Worm (Caenorhabditis elegans) whole organism, L4/young adult: ENCODE measurements around the gene srz-75.

Source experiments
- W03F9.2 ChIP-seq: fragments of 150-350 bp; optimal IDR thresholded peaks from 2 replicates; lab custom pipeline; 2014; ENCODE audit warnings: missing biosample characterization, missing genetic modification characterization
- dao-5 ChIP-seq: sonication (generic microtip); optimal IDR thresholded peaks from 2 replicates; lab custom pipeline; 2016; ENCODE audit warnings: missing genotype, missing genetic modification characterization, moderate library complexity, missing compliant biosample characterization
- him-1 ChIP-seq: sonication (generic microtip); optimal IDR thresholded peaks from 2 replicates; lab custom pipeline; 2016; ENCODE audit warnings: missing genotype, missing genetic modification reagents, missing genetic modification characterization, missing compliant biosample characterization

The srz-75 gene

DNA sequence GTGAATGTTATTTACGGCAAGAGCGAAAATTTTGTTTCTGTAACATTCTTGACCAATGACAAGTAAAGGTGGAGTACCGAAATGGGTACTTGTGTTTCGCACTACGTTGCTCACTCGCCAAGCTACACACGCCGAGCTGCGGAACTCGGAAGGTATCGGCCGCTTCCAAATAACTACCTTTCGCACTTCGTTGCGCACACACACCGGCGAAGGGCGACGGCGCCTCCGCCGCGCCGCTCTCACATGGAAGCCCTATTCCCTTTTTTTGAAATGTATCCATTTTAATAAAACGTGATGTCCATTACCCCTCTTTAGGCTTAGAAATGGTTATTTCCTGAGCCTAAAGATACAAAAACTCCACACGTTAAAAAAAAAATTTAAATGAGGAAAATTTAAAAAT, 16.3 kb upstream of the srz-75 start:
- TF ChIP-seq W03F9.2 (tag; lab: Kevin White, UChicago) (no peak), dao-5 (no peak), him-1 (no peak)

DNA sequence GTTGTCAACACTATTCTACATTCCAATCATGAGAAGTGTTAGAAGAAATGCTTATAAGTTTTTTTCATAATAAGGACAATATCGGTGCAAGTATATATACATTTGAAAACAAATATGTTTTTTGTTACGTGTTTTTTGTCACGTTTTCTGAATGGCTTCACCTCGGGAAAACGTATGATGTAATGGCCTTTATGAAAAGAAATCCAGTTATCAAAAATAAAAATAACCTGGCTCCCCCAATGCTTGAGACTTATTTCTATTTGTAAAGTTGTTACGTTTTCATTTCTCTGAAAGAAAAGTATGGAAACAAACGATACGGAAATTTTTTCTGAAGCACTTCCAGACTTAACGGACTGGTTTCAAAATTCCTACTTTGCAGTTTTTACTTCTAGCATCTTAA, 8.2 kb upstream of the srz-75 start, which contains the start of gene srz-72:
Gene srz-72, plus strand, starts transcription at position 301 of the 400 bp plus-strand sequence.
- TF ChIP-seq him-1: no peak
- no peak for TF ChIP-seq dao-5
- TF ChIP-seq W03F9.2 (tag; lab: Kevin White, UChicago): no peak

DNA sequence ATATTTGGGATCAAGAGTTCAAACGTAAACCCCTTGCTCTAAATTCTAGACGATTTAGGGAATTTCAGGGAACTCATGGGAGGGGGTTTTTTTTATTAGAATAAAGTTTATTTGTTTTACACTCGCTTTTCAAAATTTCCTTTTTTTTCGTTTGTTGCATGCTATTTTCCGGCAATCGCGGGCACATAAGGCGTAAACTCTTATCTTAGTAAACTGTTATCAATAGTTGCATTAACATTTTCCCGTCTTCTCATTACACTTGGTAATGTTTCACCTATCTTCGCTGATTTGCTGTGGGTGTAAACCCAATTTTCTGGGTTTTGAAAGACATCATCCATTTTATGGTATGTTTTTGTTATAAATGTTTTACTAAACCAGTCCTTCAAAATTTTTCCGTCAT, 3.2 kb upstream of the srz-75 start:
- TF ChIP-seq dao-5 (no peak), W03F9.2 (tag; lab: Kevin White, UChicago) (no peak), him-1 (no peak)

DNA sequence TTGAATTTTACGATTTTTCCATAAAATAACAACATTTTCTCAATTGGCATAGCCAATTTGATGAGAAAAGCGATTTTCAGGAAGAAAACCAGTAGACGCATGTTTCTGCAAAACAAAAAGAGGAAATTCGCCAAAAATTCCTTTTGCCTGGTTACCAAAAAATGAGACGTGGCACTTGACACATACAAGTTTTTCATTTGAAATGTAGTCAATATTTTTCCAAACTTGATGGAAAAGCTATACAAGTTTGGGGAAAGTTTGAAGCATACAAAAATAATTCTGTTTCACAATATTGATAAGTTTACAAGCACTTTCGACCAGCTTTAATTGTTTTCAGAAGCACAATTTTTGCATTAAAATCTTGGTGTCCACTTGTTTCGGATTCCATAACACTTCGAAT, 10.0 kb downstream of the srz-75 start, which contains the start of gene clec-191:
Gene clec-191, minus strand, starts transcription at position 101 of the 400 bp plus-strand sequence.
- TF ChIP-seq dao-5: no peak
- no peak for TF ChIP-seq W03F9.2 (tag; lab: Kevin White, UChicago)
- TF ChIP-seq him-1: no peak

DNA sequence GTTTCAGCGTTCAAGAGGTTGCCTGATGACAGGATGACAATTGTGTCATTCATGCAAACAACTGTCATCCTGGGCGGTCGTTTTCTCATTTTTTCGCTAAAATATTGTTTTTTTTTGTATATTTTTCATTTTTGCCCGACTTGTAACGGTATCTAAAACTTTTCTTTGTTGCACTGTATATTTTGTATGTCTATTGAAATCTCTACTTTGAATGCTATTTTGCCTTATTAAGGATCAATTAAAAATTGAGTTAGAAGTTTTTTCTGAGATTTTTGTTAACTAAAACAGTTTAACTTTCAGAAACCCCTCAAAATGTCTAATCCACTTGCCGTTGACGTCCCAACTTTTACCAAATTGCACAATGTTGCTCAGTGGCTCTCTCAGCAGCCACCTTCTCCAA, 12.7 kb downstream of the srz-75 start, which contains the start of gene ccch-2:
Gene ccch-2, plus strand, starts transcription at position 301 of the 400 bp plus-strand sequence.
- TF ChIP-seq W03F9.2 (tag; lab: Kevin White, UChicago) (no peak), him-1 (no peak), dao-5 (no peak)

DNA sequence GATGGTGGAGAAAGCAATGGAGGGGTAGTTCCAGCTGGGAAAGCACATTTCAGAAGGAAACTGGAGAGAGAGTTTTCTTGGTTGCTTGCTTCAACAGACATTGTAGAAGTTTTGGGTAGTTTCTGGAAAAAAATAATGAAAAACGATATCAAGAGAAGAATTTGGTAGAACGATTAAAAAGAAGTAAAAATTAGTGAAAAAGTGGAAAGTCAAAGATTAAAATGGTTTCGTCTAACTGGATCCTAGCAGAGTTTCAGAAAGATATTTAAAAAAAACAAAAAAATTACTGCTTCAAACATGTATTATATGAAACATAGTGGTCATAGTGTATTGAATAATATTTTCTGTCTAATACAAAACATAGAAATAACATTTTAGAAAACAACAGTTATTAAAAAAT, 13.4 kb downstream of the srz-75 start, which contains the start of gene F38C2.7:
Gene F38C2.7, minus strand, starts transcription at position 101 of the 400 bp plus-strand sequence.
- no peak for TF ChIP-seq dao-5
- no peak for TF ChIP-seq him-1
- TF ChIP-seq W03F9.2 (tag; lab: Kevin White, UChicago): no peak

DNA sequence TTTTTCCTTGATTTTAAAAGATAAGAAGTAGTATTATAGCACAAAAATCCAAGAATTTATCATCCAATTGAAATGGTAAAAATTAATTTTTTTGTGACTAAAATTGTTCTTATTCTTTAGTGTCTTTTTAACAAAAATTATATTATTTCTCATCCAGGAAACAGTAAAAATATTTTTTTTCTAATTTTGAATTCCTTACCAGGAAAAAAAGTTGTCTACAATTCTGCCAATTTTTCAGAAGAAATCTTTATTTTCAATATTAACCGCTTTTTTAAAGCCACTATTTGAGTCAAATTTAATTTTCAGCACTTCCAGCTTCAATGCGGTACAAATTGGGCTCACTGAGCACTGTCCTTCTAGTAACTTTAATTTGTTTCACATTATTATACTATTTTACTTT, 19.7 kb downstream of the srz-75 start, which contains the start of gene F38C2.4:
Gene F38C2.4, plus strand, starts transcription at position 301 of the 400 bp plus-strand sequence.
- TF ChIP-seq him-1 (no peak), dao-5 (no peak), W03F9.2 (tag; lab: Kevin White, UChicago) (no peak)

DNA sequence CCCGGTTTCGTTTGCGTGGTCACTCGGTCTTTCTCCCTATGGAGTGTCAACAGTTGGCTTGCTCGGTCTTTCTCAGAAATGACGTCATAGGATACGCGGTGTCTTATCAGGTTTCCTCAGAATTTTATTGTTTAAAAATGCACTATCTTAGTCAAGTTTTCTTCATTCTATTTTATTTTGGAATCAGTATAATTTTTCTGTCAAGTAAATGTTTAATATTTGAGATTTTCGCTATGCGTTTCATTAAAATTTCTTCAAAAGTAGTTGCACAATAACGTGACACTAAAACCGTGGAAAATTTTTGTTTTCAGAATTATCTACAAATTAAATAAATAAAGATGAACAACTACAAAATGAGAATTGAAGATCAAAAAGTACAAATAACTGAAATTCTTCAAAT, 33.3 kb downstream of the srz-75 start, which contains the start of gene hlh-31:
Gene hlh-31, plus strand, starts transcription at position 301 of the 400 bp plus-strand sequence.
- TF ChIP-seq W03F9.2 (tag; lab: Kevin White, UChicago) (no peak), him-1 (no peak)

DNA sequence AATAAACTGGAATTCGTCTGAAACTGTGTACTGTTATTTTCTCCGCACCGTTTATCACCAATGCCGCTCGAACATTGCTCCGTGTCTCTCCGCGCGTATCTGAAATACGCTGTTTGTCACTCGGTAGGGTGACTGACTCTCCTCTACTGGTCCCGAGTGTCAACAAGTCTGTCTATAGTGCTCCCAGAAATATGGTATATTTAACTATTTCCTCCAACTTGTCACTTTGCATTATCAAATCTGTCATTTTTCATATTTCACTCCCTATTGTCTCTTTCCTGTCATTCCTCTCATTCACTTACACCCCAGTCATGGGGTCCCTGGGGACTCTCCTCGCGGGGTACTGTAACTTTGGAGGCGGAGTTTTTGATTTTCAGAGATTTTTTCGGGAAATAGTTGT, 36.2 kb downstream of the srz-75 start, which contains the start of gene hlh-17:
Gene hlh-17, plus strand, starts transcription at position 301 of the 400 bp plus-strand sequence.
- no peak for TF ChIP-seq W03F9.2 (tag; lab: Kevin White, UChicago)
- TF ChIP-seq dao-5: no peak
- TF ChIP-seq him-1: no peak

DNA sequence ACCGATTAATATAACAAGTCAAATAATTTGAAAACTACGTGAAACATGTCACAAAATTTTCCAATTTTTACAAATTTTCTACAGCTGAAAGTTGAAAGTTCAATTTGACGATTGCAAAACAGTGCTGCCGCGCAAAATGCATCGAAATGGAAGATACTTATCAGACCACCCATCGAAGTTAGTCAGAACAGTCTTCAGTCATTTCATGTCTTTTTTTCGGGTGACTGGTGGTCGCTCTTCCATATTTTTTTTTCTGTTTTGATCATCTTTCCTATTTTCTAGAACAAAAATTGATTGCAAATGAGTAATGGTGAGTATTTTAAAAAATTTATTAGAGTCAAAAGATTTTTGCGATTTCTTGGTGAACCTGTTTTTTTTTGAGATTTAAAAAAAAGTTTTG, 43.5 kb downstream of the srz-75 start, which contains the start of gene F38C2.1:
Gene F38C2.1, plus strand, starts transcription at position 301 of the 400 bp plus-strand sequence.
- no peak for TF ChIP-seq him-1

DNA sequence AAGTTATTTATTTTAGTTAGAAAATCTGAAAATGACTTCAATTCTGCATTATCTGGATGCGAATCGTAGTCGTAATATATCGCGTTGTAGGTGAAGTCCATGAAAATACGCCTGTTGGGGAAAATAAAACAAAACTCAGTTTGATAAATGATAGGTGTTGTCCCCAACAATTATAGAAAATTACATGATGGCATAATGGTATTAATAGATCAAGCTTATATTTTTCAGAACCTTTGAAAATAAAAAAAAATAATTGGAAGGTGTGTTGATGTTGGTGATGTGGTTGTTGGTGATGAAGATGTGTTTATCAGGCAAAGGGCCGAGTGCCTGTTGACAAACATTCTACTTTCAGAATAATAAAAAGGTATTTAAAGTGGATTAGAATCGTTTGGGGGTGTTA, 52.1 kb downstream of the srz-75 start, which contains the start of gene srw-61:
Gene srw-61, minus strand, starts transcription at position 101 of the 400 bp plus-strand sequence.
- no peak for TF ChIP-seq dao-5

DNA sequence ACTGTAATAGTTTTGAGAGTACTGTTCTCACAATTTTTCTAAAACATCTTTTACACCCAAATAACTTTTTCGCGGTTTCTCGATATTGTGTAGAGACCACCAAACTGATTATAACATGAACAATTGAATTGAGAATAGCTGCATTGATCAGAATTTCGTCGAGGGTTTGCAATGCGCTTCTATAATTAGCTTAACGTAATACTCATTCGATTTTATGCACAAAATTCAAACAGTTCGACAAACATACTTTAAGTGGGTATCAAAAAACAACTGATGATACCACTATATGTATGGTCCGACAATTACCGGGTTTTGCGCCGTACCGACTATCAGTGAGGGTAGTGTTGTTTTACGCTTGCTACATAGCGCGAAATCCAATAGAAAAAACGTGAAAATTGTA, 53.8 kb downstream of the srz-75 start:
- TF ChIP-seq dao-5 (no peak), W03F9.2 (tag; lab: Kevin White, UChicago) (no peak), him-1 (no peak)
